Worm (Caenorhabditis elegans) whole organism, L2 larva: ENCODE measurements around the gene spi-1.

Experiments used
- ZK546.5 ChIP-seq: sonication (generic microtip); optimal IDR thresholded peaks from 2 replicates; lab custom pipeline; 2017; ENCODE audit warnings: missing biosample characterization, missing genetic modification characterization
- lin-13 ChIP-seq: fragments of 150-350 bp; optimal IDR thresholded peaks from 2 replicates; lab custom pipeline; 2014; ENCODE audit warnings: missing biosample characterization, missing genetic modification reagents, missing genetic modification characterization

- TF ChIP-seq ZK546.5 (no peak), lin-13 (no peak)
Measured at ce11 chrII:7542952-7543351, 46.9 kb downstream of the spi-1 start.
